Worm (Caenorhabditis elegans) whole organism, L2 larva: ENCODE measurements around the gene T02C12.5.

Source experiments
- F13H6.1 ChIP-seq: sonication (generic microtip); optimal IDR thresholded peaks from 2 replicates; lab custom pipeline; 2016; ENCODE audit warnings: missing genetic modification characterization, missing compliant biosample characterization
- R02D3.7 ChIP-seq: fragments of 150-350 bp; optimal IDR thresholded peaks from 2 replicates; lab custom pipeline; 2014; ENCODE audit warnings: missing biosample characterization, missing genetic modification characterization
- ama-1 ChIP-seq: fragments of 150-350 bp; optimal IDR thresholded peaks from 2 replicates; lab custom pipeline; 2018; ENCODE audit warnings: inconsistent platforms
- blmp-1 ChIP-seq: sonication (generic microtip); optimal IDR thresholded peaks from 2 replicates; lab custom pipeline; 2017; ENCODE audit warnings: missing genetic modification characterization, mild to moderate bottlenecking, missing compliant biosample characterization, antibody characterized with exemption, moderate library complexity; ENCODE audit not compliant: insufficient read depth
- elt-3 ChIP-seq: sonication (generic microtip); optimal IDR thresholded peaks from 2 replicates; lab custom pipeline; 2017; ENCODE audit warnings: missing biosample characterization, missing genetic modification characterization
- lin-13 ChIP-seq: fragments of 150-350 bp; optimal IDR thresholded peaks from 2 replicates; lab custom pipeline; 2014; ENCODE audit warnings: missing biosample characterization, missing genetic modification reagents, missing genetic modification characterization
- lin-39 ChIP-seq: fragments of 150-350 bp; optimal IDR thresholded peaks from 2 replicates; lab custom pipeline; 2014; ENCODE audit warnings: missing biosample characterization, missing genetic modification reagents, missing genetic modification characterization
- nhr-25 ChIP-seq: fragments of 150-350 bp; sonication (generic microtip); optimal IDR thresholded peaks from 3 replicates; lab custom pipeline; 2014; ENCODE audit warnings: missing biosample characterization, missing genetic modification characterization
- skn-1 ChIP-seq: sonication (generic microtip); optimal IDR thresholded peaks from 2 replicates; lab custom pipeline; 2017; ENCODE audit warnings: missing biosample characterization, missing genetic modification characterization

ce11 chrIII:4009181-4009580, 18.8 kb downstream of the T02C12.5 start:
- TF ChIP-seq ama-1 (lab: Kevin White, UChicago): no peak
- no peak for TF ChIP-seq lin-39
- TF ChIP-seq R02D3.7: no peak
- TF ChIP-seq skn-1 (tag; lab: Kevin White, UChicago): no peak
- no peak for TF ChIP-seq F13H6.1
- TF ChIP-seq elt-3 (tag; lab: Kevin White, UChicago): no peak
- no peak for TF ChIP-seq nhr-25 (tag; lab: Kevin White, UChicago)
- TF ChIP-seq blmp-1: no peak
- TF ChIP-seq lin-13: no peak
